Fruit fly (Drosophila melanogaster): ENCODE measurements around the gene CHES-1-like.

The CHES-1-like gene

DNA sequence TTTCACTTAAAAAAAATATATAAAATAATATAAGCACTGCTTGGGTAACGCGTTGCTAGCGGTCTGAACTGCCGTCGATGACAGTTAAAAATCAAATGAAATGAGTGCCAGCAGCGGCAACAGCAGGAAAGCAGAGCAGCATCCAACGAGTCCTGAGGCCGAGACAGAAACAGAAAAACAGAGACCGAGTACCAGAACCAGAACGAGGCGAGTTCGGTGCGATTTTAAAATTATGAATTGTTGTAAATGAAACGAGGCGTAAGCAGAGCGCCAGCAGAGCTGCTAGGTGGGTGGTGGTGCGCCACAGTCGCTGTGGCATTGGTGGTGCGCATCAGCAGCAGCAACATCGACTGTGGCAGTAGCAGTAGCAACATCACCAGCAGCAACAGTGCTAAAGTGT lies 8.6 kb upstream of the CHES-1-like start, which contains the start of gene CG15478:
Gene CG15478, minus strand, starts transcription at position 101 of the 400 bp plus-strand sequence.
- TF ChIP-seq CG10348 (GFP tag; IDR thresholded peaks at IDR 0.05), result no peak
- no peak for TF ChIP-seq CG15710 (tag; optimal IDR thresholded peaks at IDR 0.05)
- no peak for TF ChIP-seq gl (tag; optimal IDR thresholded peaks at IDR 0.05)
- TF ChIP-seq CG32121 (GFP tag; IDR thresholded peaks at IDR 0.05), result no peak
- TF ChIP-seq CG12605 (GFP tag; IDR thresholded peaks at IDR 0.05), result no peak
- no peak for TF ChIP-seq CG14655 (GFP tag; optimal IDR thresholded peaks at IDR 0.05)
- TF ChIP-seq rn (GFP tag; IDR thresholded peaks at IDR 0.05), result no peak

dm6 chrX:7715433-7715832 lies 6.2 kb upstream of the CHES-1-like start:
- no peak for TF ChIP-seq Pif1A (GFP tag; optimal IDR thresholded peaks at IDR 0.05)
- no peak for TF ChIP-seq rn (GFP tag; IDR thresholded peaks at IDR 0.05)
- no peak for TF ChIP-seq CG15710 (tag; optimal IDR thresholded peaks at IDR 0.05)
- TF ChIP-seq EcR (GFP tag; optimal IDR thresholded peaks at IDR 0.05), result no peak
- TF ChIP-seq fd96Ca (GFP tag; IDR thresholded peaks at IDR 0.05), result no peak
- no peak for TF ChIP-seq CG13204 (GFP tag; optimal IDR thresholded peaks at IDR 0.05)
- no peak for TF ChIP-seq CG10348 (GFP tag; IDR thresholded peaks at IDR 0.05)
- no peak for TF ChIP-seq CG34367 (tag; optimal IDR thresholded peaks at IDR 0.05)
- no peak for TF ChIP-seq CG8301 (tag; optimal IDR thresholded peaks at IDR 0.05)
- TF ChIP-seq CG4496 (GFP tag; IDR thresholded peaks at IDR 0.05), result no peak
- TF ChIP-seq CG8159 (tag; optimal IDR thresholded peaks at IDR 0.05), result no peak
- no peak for TF ChIP-seq Ets98B (GFP tag; IDR thresholded peaks at IDR 0.05)
- TF ChIP-seq CG14655 (GFP tag; optimal IDR thresholded peaks at IDR 0.05), result no peak
- TF ChIP-seq CG12605 (GFP tag; IDR thresholded peaks at IDR 0.05), result no peak
- no peak for TF ChIP-seq D1 (tag; optimal IDR thresholded peaks at IDR 0.05)
- TF ChIP-seq CG32121 (GFP tag; IDR thresholded peaks at IDR 0.05), result no peak

DNA sequence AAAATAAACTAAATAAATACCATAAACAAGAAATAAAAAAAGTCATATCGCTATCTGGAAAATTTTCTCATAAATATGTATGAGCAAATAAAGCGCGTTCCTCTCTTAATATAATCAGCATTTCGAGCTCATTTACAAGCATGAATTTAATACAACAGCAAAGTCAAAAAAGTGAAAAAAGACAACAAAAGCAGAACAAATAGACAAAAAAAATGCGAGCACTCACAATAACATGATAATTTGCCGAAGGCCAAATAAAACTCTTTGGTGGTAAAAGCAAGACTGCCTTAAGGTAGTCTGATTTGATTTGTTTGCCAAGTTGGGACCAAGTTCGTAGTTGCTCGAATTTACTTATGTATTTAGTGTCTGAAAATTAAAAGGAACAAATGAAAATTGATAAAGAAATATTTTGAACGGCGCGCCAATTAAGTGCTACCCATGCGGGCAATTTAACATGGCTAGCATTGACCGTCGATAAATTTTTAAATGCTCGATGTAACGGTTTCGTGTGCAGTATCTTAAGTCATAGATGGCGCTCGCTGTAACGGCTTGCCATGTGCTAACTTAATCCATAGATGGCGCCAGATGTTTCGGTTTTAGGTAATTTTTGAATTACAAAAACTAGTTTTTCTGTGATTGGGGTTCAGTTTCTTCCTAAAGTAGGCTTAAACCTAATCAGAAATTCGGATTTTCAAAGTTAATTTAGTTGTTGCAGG lies 1.4 kb upstream of the CHES-1-like start:
- TF ChIP-seq CG12605 (GFP tag; IDR thresholded peaks at IDR 0.05) (peak; percentile 47; the same call in 1 of the 2 replicates), CG10348 (GFP tag; IDR thresholded peaks at IDR 0.05) (no peak)

dm6 chrX:7709708-7710438 lies 688 bp upstream of the CHES-1-like start:
- TF ChIP-seq CG4496 (GFP tag; IDR thresholded peaks at IDR 0.05), result peak; percentile 48; the same call in 1 of the 3 replicates
- no peak for TF ChIP-seq CG34367 (tag; optimal IDR thresholded peaks at IDR 0.05)
- peak; percentile 15; the same call in 1 of the 2 replicates for TF ChIP-seq Ets98B (GFP tag; IDR thresholded peaks at IDR 0.05)
- TF ChIP-seq CG12605 (GFP tag; IDR thresholded peaks at IDR 0.05), result peak; percentile 23; the same call in 1 of the 2 replicates
- peak; percentile 7 for TF ChIP-seq CG14655 (GFP tag; optimal IDR thresholded peaks at IDR 0.05)
- peak; percentile 39 for TF ChIP-seq Pif1A (GFP tag; optimal IDR thresholded peaks at IDR 0.05)
- TF ChIP-seq Pif1B (GFP tag; optimal IDR thresholded peaks at IDR 0.05), result no peak
- peak; percentile 14 for TF ChIP-seq CG13204 (GFP tag; optimal IDR thresholded peaks at IDR 0.05)

dm6 chrX:7707350-7708241 lies 1.6 kb downstream of the CHES-1-like start:
- TF ChIP-seq CG34367 (tag; optimal IDR thresholded peaks at IDR 0.05) (no peak), Ets98B (GFP tag; IDR thresholded peaks at IDR 0.05) (no peak), CG12605 (GFP tag; IDR thresholded peaks at IDR 0.05) (no peak), CG4496 (GFP tag; IDR thresholded peaks at IDR 0.05) (no peak), rn (GFP tag; IDR thresholded peaks at IDR 0.05) (no peak), CG14655 (GFP tag; optimal IDR thresholded peaks at IDR 0.05) (no peak), CG32121 (GFP tag; IDR thresholded peaks at IDR 0.05) (no peak), CG8301 (tag; optimal IDR thresholded peaks at IDR 0.05) (no peak), Snoo (tag; optimal IDR thresholded peaks at IDR 0.05) (no peak), gl (tag; optimal IDR thresholded peaks at IDR 0.05) (no peak), EcR (GFP tag; optimal IDR thresholded peaks at IDR 0.05) (no peak), CG10348 (GFP tag; IDR thresholded peaks at IDR 0.05) (no peak), CG8159 (tag; optimal IDR thresholded peaks at IDR 0.05) (no peak), CG15710 (tag; optimal IDR thresholded peaks at IDR 0.05) (no peak), Pif1A (GFP tag; optimal IDR thresholded peaks at IDR 0.05) (no peak), Pif1B (GFP tag; optimal IDR thresholded peaks at IDR 0.05) (no peak), fd96Ca (GFP tag; IDR thresholded peaks at IDR 0.05) (no peak), CG13204 (GFP tag; optimal IDR thresholded peaks at IDR 0.05) (no peak)
